Fruit fly (Drosophila melanogaster) whole organism, embryonic: Measurements from ENCODE around the gene shv.

ENCODE experiments used
- Ada2b ChIP-seq: fragments of 200-800 bp; sonication (Bioruptor generic); IDR thresholded peaks from 2 replicates; pipeline ENCODE4 v1.3.6; 2022; ENCODE audit warnings: missing biosample characterization, missing genetic modification characterization
- Asciz ChIP-seq: fragments of 200-800 bp; sonication (Bioruptor generic); optimal IDR thresholded peaks from 2 replicates; lab custom pipeline; 2017; ENCODE audit warnings: missing biosample characterization, mild to moderate bottlenecking, missing genetic modification characterization, missing genetic modification reagents
- CG11504 ChIP-seq: fragments of 200-800 bp; sonication (Bioruptor generic); optimal IDR thresholded peaks from 3 replicates; lab custom pipeline; 2019; ENCODE audit warnings: missing biosample characterization, mild to moderate bottlenecking, missing genetic modification characterization, moderate library complexity
- CG12744 ChIP-seq: fragments of 200-800 bp; sonication (Bioruptor generic); optimal IDR thresholded peaks from 2 replicates; lab custom pipeline; 2016; ENCODE audit warnings: missing biosample characterization, missing genetic modification characterization
- CG14860 ChIP-seq: fragments of 200-800 bp; sonication (Bioruptor generic); IDR thresholded peaks from 3 replicates; pipeline ENCODE4 v1.3.6; 2022; ENCODE audit warnings: missing biosample characterization, missing genetic modification characterization; ENCODE audit not compliant: partially characterized antibody
- CG14965 ChIP-seq: fragments of 200-800 bp; sonication (Bioruptor generic); optimal IDR thresholded peaks from 2 replicates; lab custom pipeline; 2016; ENCODE audit warnings: missing biosample characterization, missing genetic modification characterization, borderline replicate concordance
- CG15073 ChIP-seq: fragments of 200-800 bp; sonication (Bioruptor generic); optimal IDR thresholded peaks from 2 replicates; lab custom pipeline; 2016; ENCODE audit warnings: missing biosample characterization, missing genetic modification characterization
- CG15696 ChIP-seq: fragments of 200-800 bp; sonication (Bioruptor generic); optimal IDR thresholded peaks from 2 replicates; lab custom pipeline; 2019; ENCODE audit warnings: missing biosample characterization, mild to moderate bottlenecking, missing genetic modification characterization, moderate library complexity
- CG1603 ChIP-seq: fragments of 200-800 bp; sonication (Bioruptor generic); optimal IDR thresholded peaks from 2 replicates; lab custom pipeline; 2019; ENCODE audit warnings: missing biosample characterization, mild to moderate bottlenecking, missing genetic modification characterization, moderate library complexity
- CG16813 ChIP-seq: fragments of 200-800 bp; sonication (Bioruptor generic); IDR thresholded peaks from 3 replicates; pipeline ENCODE4 v1.3.6; 2022; ENCODE audit warnings: missing biosample characterization, missing genetic modification characterization; ENCODE audit not compliant: partially characterized antibody
- CG17568 ChIP-seq: fragments of 200-800 bp; sonication (Bioruptor generic); optimal IDR thresholded peaks from 2 replicates; lab custom pipeline; 2018; ENCODE audit warnings: missing biosample characterization, mild to moderate bottlenecking, missing genetic modification characterization, moderate library complexity
- CG18476 ChIP-seq: fragments of 200-800 bp; sonication (Bioruptor generic); optimal IDR thresholded peaks from 2 replicates; lab custom pipeline; 2016; ENCODE audit warnings: missing biosample characterization, mild to moderate bottlenecking, missing genetic modification characterization
- CG18764 ChIP-seq: fragments of 200-800 bp; sonication (Bioruptor generic); optimal IDR thresholded peaks from 3 replicates; lab custom pipeline; 2016; ENCODE audit warnings: missing biosample characterization, missing genetic modification characterization
- CG2875 ChIP-seq: fragments of 200-800 bp; sonication (Bioruptor generic); optimal IDR thresholded peaks from 2 replicates; lab custom pipeline; 2017; ENCODE audit warnings: missing biosample characterization, mild to moderate bottlenecking, missing genetic modification characterization, missing genetic modification reagents
- CG4854 ChIP-seq: fragments of 200-800 bp; sonication (Bioruptor generic); optimal IDR thresholded peaks from 2 replicates; lab custom pipeline; 2016; ENCODE audit warnings: missing biosample characterization, missing genetic modification characterization, inconsistent platforms
- CG5245 ChIP-seq: fragments of 200-800 bp; sonication (Bioruptor generic); optimal IDR thresholded peaks from 3 replicates; lab custom pipeline; 2016; ENCODE audit warnings: missing biosample characterization, missing genetic modification characterization
- CG7839 ChIP-seq: fragments of 200-800 bp; sonication (Bioruptor generic); optimal IDR thresholded peaks from 3 replicates; lab custom pipeline; 2018; ENCODE audit warnings: missing biosample characterization, mild to moderate bottlenecking, missing genetic modification characterization, moderate library complexity
- CG8388 ChIP-seq: fragments of 200-800 bp; sonication (Bioruptor generic); optimal IDR thresholded peaks from 2 replicates; lab custom pipeline; 2019; ENCODE audit warnings: missing biosample characterization, mild to moderate bottlenecking, missing genetic modification characterization, moderate library complexity
- Dref ChIP-seq: fragments of 200-800 bp; sonication (Bioruptor generic); IDR thresholded peaks from 2 replicates; pipeline ENCODE4 v1.3.6; 2022; ENCODE audit warnings: missing biosample characterization, missing genetic modification characterization
- HLH54F ChIP-seq: fragments of 200-800 bp; sonication (Bioruptor generic); optimal IDR thresholded peaks from 3 replicates; lab custom pipeline; 2016; ENCODE audit warnings: missing biosample characterization, missing genetic modification characterization
- Hey ChIP-seq: fragments of 200-800 bp; sonication (Bioruptor generic); optimal IDR thresholded peaks from 3 replicates; lab custom pipeline; 2018; ENCODE audit warnings: missing biosample characterization, mild to moderate bottlenecking, missing genetic modification characterization
- Hr39 ChIP-seq: fragments of >200 bp; optimal IDR thresholded peaks from 2 replicates; lab custom pipeline; 2017
- NC2β ChIP-seq: fragments of 200-800 bp; sonication (Bioruptor generic); optimal IDR thresholded peaks from 2 replicates; lab custom pipeline; 2016; ENCODE audit warnings: missing biosample characterization, missing genetic modification characterization
- PHDP ChIP-seq: fragments of 200-800 bp; sonication (Bioruptor generic); optimal IDR thresholded peaks from 3 replicates; lab custom pipeline; 2018; ENCODE audit warnings: missing biosample characterization, mild to moderate bottlenecking, missing genetic modification characterization, moderate library complexity
- Scr ChIP-seq: fragments of 200-800 bp; sonication (Bioruptor generic); IDR thresholded peaks from 2 replicates; pipeline ENCODE4 v1.3.6; 2022; ENCODE audit warnings: missing biosample characterization, missing genetic modification characterization; ENCODE audit not compliant: partially characterized antibody
- Six4 ChIP-seq: fragments of 200-800 bp; sonication (Bioruptor generic); optimal IDR thresholded peaks from 2 replicates; lab custom pipeline; 2016; ENCODE audit warnings: missing biosample characterization, missing genetic modification characterization
- Sox102F ChIP-seq: fragments of 200-800 bp; sonication (Bioruptor generic); optimal IDR thresholded peaks from 2 replicates; lab custom pipeline; 2018; ENCODE audit warnings: missing biosample characterization, mild to moderate bottlenecking, missing genetic modification characterization, moderate library complexity
- ac ChIP-seq: fragments of 200-800 bp; sonication (Bioruptor generic); optimal IDR thresholded peaks from 3 replicates; lab custom pipeline; 2017; ENCODE audit warnings: missing biosample characterization, mild to moderate bottlenecking, missing genetic modification characterization
- az2 ChIP-seq: fragments of 200-800 bp; sonication (Bioruptor generic); optimal IDR thresholded peaks from 3 replicates; lab custom pipeline; 2016; ENCODE audit warnings: missing biosample characterization, missing genetic modification characterization
- bbx ChIP-seq: fragments of 200-800 bp; sonication (Bioruptor generic); IDR thresholded peaks from 2 replicates; pipeline ENCODE4 v1.3.6; 2022; ENCODE audit warnings: missing biosample characterization, missing genetic modification characterization; ENCODE audit not compliant: partially characterized antibody
- cato ChIP-seq: fragments of 200-800 bp; sonication (Bioruptor generic); optimal IDR thresholded peaks from 2 replicates; lab custom pipeline; 2016; ENCODE audit warnings: missing biosample characterization, missing genetic modification characterization, borderline replicate concordance
- chm ChIP-seq: fragments of 200-800 bp; sonication (Bioruptor generic); IDR thresholded peaks from 2 replicates; pipeline ENCODE4 v1.3.6; 2022; ENCODE audit warnings: missing biosample characterization, missing genetic modification characterization
- dati ChIP-seq: fragments of 200-800 bp; sonication (Bioruptor generic); IDR thresholded peaks from 2 replicates; pipeline ENCODE4 v1.3.6; 2022; ENCODE audit warnings: missing biosample characterization, missing genetic modification characterization
- fd64A ChIP-seq: fragments of 200-800 bp; sonication (Bioruptor generic); optimal IDR thresholded peaks from 3 replicates; lab custom pipeline; 2018; ENCODE audit warnings: missing biosample characterization, mild to moderate bottlenecking, missing genetic modification characterization
- fru ChIP-seq: fragments of >200 bp; optimal IDR thresholded peaks from 2 replicates; lab custom pipeline; 2017
- gcm ChIP-seq: fragments of 200-800 bp; sonication (Bioruptor generic); optimal IDR thresholded peaks from 2 replicates; lab custom pipeline; 2019; ENCODE audit warnings: missing biosample characterization, mild to moderate bottlenecking, missing genetic modification characterization, moderate library complexity
- gcm2 ChIP-seq: fragments of 200-800 bp; sonication (Bioruptor generic); optimal IDR thresholded peaks from 2 replicates; lab custom pipeline; 2016; ENCODE audit warnings: missing biosample characterization, missing genetic modification characterization
- gt ChIP-seq: fragments of 200-800 bp; sonication (Bioruptor generic); IDR thresholded peaks from 2 replicates; pipeline ENCODE4 v1.3.6; 2022; ENCODE audit warnings: missing biosample characterization, missing genetic modification characterization
- hb ChIP-seq: fragments of 200-800 bp; sonication (Bioruptor generic); IDR thresholded peaks from 3 replicates; pipeline ENCODE4 v1.3.6; 2022; ENCODE audit warnings: missing biosample characterization, missing genetic modification characterization; ENCODE audit not compliant: partially characterized antibody
- hkb ChIP-seq, 2 experiments: fragments of 200-800 bp in 1 of 2; fragments of >200 bp in 1 of 2; sonication (Bioruptor generic) in 1 of 2; IDR thresholded peaks in 1 of 2; optimal IDR thresholded peaks in 1 of 2; 2 replicates each; pipeline versions ENCODE4 v1.3.6 to Lab custom; 2017 to 2022; ENCODE audit warnings: missing biosample characterization in 1 of 2, missing genetic modification characterization in 1 of 2
- insv ChIP-seq, 2 experiments: fragments of 200-800 bp; sonication (Bioruptor generic); optimal IDR thresholded peaks; 3 replicates each; lab custom pipeline; 2016 to 2018; ENCODE audit warnings: missing biosample characterization in 2 of 2, missing genetic modification characterization in 2 of 2
- lab ChIP-seq: fragments of 200-800 bp; sonication (Bioruptor generic); optimal IDR thresholded peaks from 3 replicates; lab custom pipeline; 2017; ENCODE audit warnings: missing biosample characterization, missing genetic modification characterization, mild to moderate bottlenecking, moderate library complexity, missing genetic modification reagents
- lilli ChIP-seq: fragments of 200-800 bp; sonication (Bioruptor generic); optimal IDR thresholded peaks from 3 replicates; lab custom pipeline; 2016; ENCODE audit warnings: missing biosample characterization, missing genetic modification characterization
- nom ChIP-seq: fragments of 200-800 bp; sonication (Bioruptor generic); optimal IDR thresholded peaks from 2 replicates; lab custom pipeline; 2017; ENCODE audit warnings: missing biosample characterization, missing genetic modification characterization, mild to moderate bottlenecking, moderate library complexity, missing genetic modification reagents
- odd ChIP-seq: fragments of 200-800 bp; sonication (Bioruptor generic); optimal IDR thresholded peaks from 2 replicates; lab custom pipeline; 2017; ENCODE audit warnings: missing biosample characterization, mild to moderate bottlenecking, missing genetic modification characterization
- otp ChIP-seq: fragments of 200-800 bp; sonication (Bioruptor generic); IDR thresholded peaks from 3 replicates; pipeline ENCODE4, ENCODE4 v1.3.6; 2022; ENCODE audit warnings: missing biosample characterization, missing genetic modification characterization
- ranshi ChIP-seq: fragments of 200-800 bp; sonication (Bioruptor generic); IDR thresholded peaks from 2 replicates; pipeline ENCODE4 v1.3.6; 2022; ENCODE audit warnings: missing biosample characterization, missing genetic modification characterization
- seq ChIP-seq: fragments of 200-800 bp; sonication (Bioruptor generic); IDR thresholded peaks from 2 replicates; pipeline ENCODE4 v1.3.6; 2022; ENCODE audit warnings: missing biosample characterization, missing genetic modification characterization
- so ChIP-seq: fragments of 200-800 bp; sonication (Bioruptor generic); IDR thresholded peaks from 3 replicates; pipeline ENCODE4 v1.3.6; 2022; ENCODE audit warnings: missing biosample characterization, missing genetic modification characterization
- tin ChIP-seq: fragments of 200-800 bp; sonication (Bioruptor generic); optimal IDR thresholded peaks from 3 replicates; lab custom pipeline; 2016; ENCODE audit warnings: missing biosample characterization, missing genetic modification characterization

The shv gene

dm6 chr2L:485825-486240 lies 32.9 kb downstream of the shv start (continued):
- peak; percentile 94 for TF ChIP-seq chm
- TF ChIP-seq Hey (tag; lab: Kevin White, UChicago) = peak; percentile 97
- peak; percentile 27; the same call in 1 of the 2 replicates for TF ChIP-seq Dref (GFP tag; lab: Robert Waterston, UW)
- TF ChIP-seq cato = peak; percentile 82
- peak; percentile 90 for TF ChIP-seq seq
- TF ChIP-seq az2 (GFP tag; lab: Kevin White, UChicago) = peak; percentile 60
- TF ChIP-seq CG1603 = peak; percentile 90
- peak; percentile 86 for TF ChIP-seq ranshi (GFP tag; lab: Robert Waterston, UW)
- TF ChIP-seq NC2β (GFP tag; lab: Kevin White, UChicago) = peak; percentile 89
- TF ChIP-seq CG12744 (GFP tag; lab: Kevin White, UChicago) = peak; percentile 74
- TF ChIP-seq otp = peak; percentile 94
- no peak for TF ChIP-seq CG14860 (GFP tag; lab: Robert Waterston, UW)
- peak; percentile 96 for TF ChIP-seq CG17568 (GFP tag; lab: Kevin White, UChicago)
- peak; percentile 57 for TF ChIP-seq CG7839 (tag; lab: Kevin White, UChicago)
- peak; percentile 88 for TF ChIP-seq CG4854 (GFP tag; lab: Kevin White, UChicago)
- peak; percentile 89 for TF ChIP-seq CG18764 (GFP tag; lab: Kevin White, UChicago)
- TF ChIP-seq so (GFP tag; lab: Robert Waterston, UW) = peak; percentile 94
- peak; percentile 49 for TF ChIP-seq HLH54F (GFP tag; lab: Kevin White, UChicago)
- TF ChIP-seq PHDP (tag; lab: Kevin White, UChicago) = peak; percentile 81
- no peak for TF ChIP-seq CG16813
- peak; percentile 87 for TF ChIP-seq CG14965
- TF ChIP-seq lilli (GFP tag; lab: Kevin White, UChicago) = peak; percentile 67
- TF ChIP-seq gcm2 = peak; percentile 74
- peak; percentile 24 to 73 for TF ChIP-seq insv (GFP tag; optimal IDR thresholded peaks at IDR 0.05; lab: Kevin White, UChicago)
- peak; percentile 81 for TF ChIP-seq ac (GFP tag; lab: Kevin White, UChicago)
- TF ChIP-seq Ada2b (GFP tag; lab: Robert Waterston, UW) = peak; percentile 53; the same call in 1 of the 2 replicates
- peak; percentile 97 for TF ChIP-seq CG2875 (GFP tag; lab: Kevin White, UChicago)
- TF ChIP-seq hkb (optimal IDR thresholded peaks at IDR 0.05; lab: Kevin White, UChicago) = no peak
- peak; percentile 94 for TF ChIP-seq hkb (GFP tag; IDR thresholded peaks at IDR 0.05; lab: Robert Waterston, UW)
- TF ChIP-seq lab (GFP tag; lab: Kevin White, UChicago) = peak; percentile 97
- peak; percentile 95 for TF ChIP-seq odd
- peak; percentile 72 for TF ChIP-seq tin (GFP tag; lab: Kevin White, UChicago)
- TF ChIP-seq Sox102F (GFP tag; lab: Kevin White, UChicago) = peak; percentile 81
- peak; percentile 85 for TF ChIP-seq CG15696 (tag; lab: Kevin White, UChicago)
- no peak for TF ChIP-seq hb (GFP tag; lab: Robert Waterston, UW)
- TF ChIP-seq CG18476 (GFP tag; lab: Kevin White, UChicago) = peak; percentile 85
- TF ChIP-seq Scr (GFP tag; lab: Robert Waterston, UW) = no peak
- peak; percentile 76 for TF ChIP-seq CG11504 (tag; lab: Kevin White, UChicago)
- TF ChIP-seq dati (GFP tag; lab: Robert Waterston, UW) = peak; percentile 49; the same call in 1 of the 2 replicates
- no peak for TF ChIP-seq bbx
- peak; percentile 38 for TF ChIP-seq CG8388 (GFP tag; lab: Kevin White, UChicago)
- peak; percentile 80 for TF ChIP-seq CG5245 (GFP tag; lab: Kevin White, UChicago)
- TF ChIP-seq fd64A (GFP tag; lab: Kevin White, UChicago) = peak; percentile 96
- peak; percentile 23 for TF ChIP-seq CG15073 (GFP tag; lab: Kevin White, UChicago)
- peak; percentile 59 for TF ChIP-seq gt
- TF ChIP-seq Asciz (GFP tag; lab: Kevin White, UChicago) = peak; percentile 96
- TF ChIP-seq fru (lab: Kevin White, UChicago) = no peak
- TF ChIP-seq gcm (GFP tag; lab: Kevin White, UChicago) = peak; percentile 94
- peak; percentile 95 for TF ChIP-seq nom (GFP tag; lab: Kevin White, UChicago)
- peak; percentile 85 for TF ChIP-seq Six4 (GFP tag; lab: Kevin White, UChicago)
- TF ChIP-seq Hr39 = no peak
